Fruit fly (Drosophila melanogaster): ENCODE measurements around the gene btl.

btl gene

dm6 chr3L:14055815-14056516, 19.6 kb upstream of the btl start (continued):
- peak; percentile 82 for TF ChIP-seq kay (GFP tag; optimal IDR thresholded peaks at IDR 0.05)
- no peak for TF ChIP-seq Max (GFP tag; optimal IDR thresholded peaks at IDR 0.05)
- no peak for TF ChIP-seq CHES-1-like (GFP tag; optimal IDR thresholded peaks at IDR 0.05)
- no peak for TF ChIP-seq zf30C (GFP tag; optimal IDR thresholded peaks at IDR 0.05)
- TF ChIP-seq zfh2 (GFP tag; optimal IDR thresholded peaks at IDR 0.05) = no peak
- TF ChIP-seq GATAe (GFP tag; conservative IDR thresholded peaks at IDR 0.05) = no peak
- TF ChIP-seq lbe (GFP tag; optimal IDR thresholded peaks at IDR 0.05) = peak; percentile 2
- no peak for TF ChIP-seq nau (GFP tag; optimal IDR thresholded peaks at IDR 0.05)
- TF ChIP-seq abd-A (tag; optimal IDR thresholded peaks at IDR 0.05) = peak; percentile 89
- TF ChIP-seq B-H2 (GFP tag; optimal IDR thresholded peaks at IDR 0.05) = peak; percentile 40
- no peak for TF ChIP-seq CG7357 (GFP tag; IDR thresholded peaks at IDR 0.05)
- TF ChIP-seq CG3838 (GFP tag; optimal IDR thresholded peaks at IDR 0.05) = no peak
- TF ChIP-seq CG8281 (tag; optimal IDR thresholded peaks at IDR 0.05) = peak; percentile 79
- peak; percentile 62 for TF ChIP-seq vvl (GFP tag; IDR thresholded peaks at IDR 0.05)
- peak; percentile 13 for TF ChIP-seq mirr (GFP tag; optimal IDR thresholded peaks at IDR 0.05)
- no peak for TF ChIP-seq Dip2 (GFP tag; IDR thresholded peaks at IDR 0.05)
- no peak for TF ChIP-seq lov (optimal IDR thresholded peaks at IDR 0.05)
- no peak for TF ChIP-seq lov (GFP tag; IDR thresholded peaks at IDR 0.05)
- no peak for TF ChIP-seq slbo (GFP tag; IDR thresholded peaks at IDR 0.05)
- peak; percentile 86; the same call in 2 of the 4 replicates for TF ChIP-seq chinmo (GFP tag; IDR thresholded peaks at IDR 0.05; ENCODE audit: partially characterized antibody)
- TF ChIP-seq otp (GFP tag; IDR thresholded peaks at IDR 0.05) = 0 out of 3 replicates have a peak, but pooled peaks have one; percentile 24
- peak; percentile 70 for TF ChIP-seq ftz-f1 (GFP tag; optimal IDR thresholded peaks at IDR 0.05)
- peak; percentile 25 for TF ChIP-seq Abd-B (GFP tag; optimal IDR thresholded peaks at IDR 0.05)
- no peak for TF ChIP-seq chm (GFP tag; IDR thresholded peaks at IDR 0.05)
- no peak for TF ChIP-seq CG16863 (GFP tag; optimal IDR thresholded peaks at IDR 0.05)
- peak in 1 of 2 experiments; percentile 1 for TF ChIP-seq Trl (optimal IDR thresholded peaks at IDR 0.05)
- TF ChIP-seq Trl (GFP tag; optimal IDR thresholded peaks at IDR 0.05) = no peak
- TF ChIP-seq btn (GFP tag; optimal IDR thresholded peaks at IDR 0.05) = no peak
- no peak for TF ChIP-seq CG4617 (GFP tag; optimal IDR thresholded peaks at IDR 0.05; ENCODE audit: borderline replicate concordance)
- no peak for TF ChIP-seq CG10147 (GFP tag; optimal IDR thresholded peaks at IDR 0.05)
- no peak for TF ChIP-seq CG5180 (GFP tag; optimal IDR thresholded peaks at IDR 0.05)
- no peak for TF ChIP-seq wek (GFP tag; optimal IDR thresholded peaks at IDR 0.05)
- TF ChIP-seq Sox102F (GFP tag; optimal IDR thresholded peaks at IDR 0.05) = no peak
- peak; percentile 68 for TF ChIP-seq oc (tag; optimal IDR thresholded peaks at IDR 0.05)
- no peak for TF ChIP-seq Eip74EF (GFP tag; optimal IDR thresholded peaks at IDR 0.05)
- TF ChIP-seq Awh (GFP tag; IDR thresholded peaks at IDR 0.05) = peak; percentile 67; the same call in 1 of the 2 replicates
- TF ChIP-seq CG15601 (tag; optimal IDR thresholded peaks at IDR 0.05) = no peak
- TF ChIP-seq Nf-YC (tag; optimal IDR thresholded peaks at IDR 0.05) = peak; percentile 33
- peak; percentile 24 for TF ChIP-seq kni (GFP tag; optimal IDR thresholded peaks at IDR 0.05)
- no peak for TF ChIP-seq ssp (GFP tag; IDR thresholded peaks at IDR 0.05)
- no peak for TF ChIP-seq Dip3 (GFP tag; optimal IDR thresholded peaks at IDR 0.05)
- TF ChIP-seq bab2 (GFP tag; optimal IDR thresholded peaks at IDR 0.05) = no peak
- TF ChIP-seq tup (GFP tag; optimal IDR thresholded peaks at IDR 0.05) = peak; percentile 16
- TF ChIP-seq CG15479 (GFP tag; optimal IDR thresholded peaks at IDR 0.05) = peak; percentile 70
- TF ChIP-seq stwl (tag; optimal IDR thresholded peaks at IDR 0.05) = no peak
- TF ChIP-seq CG6791 (GFP tag; IDR thresholded peaks at IDR 0.05; ENCODE audit: partially characterized antibody) = 0 out of 3 replicates have a peak, but pooled peaks have one; percentile 28
- no peak for TF ChIP-seq gcm (GFP tag; optimal IDR thresholded peaks at IDR 0.05)
- peak; percentile 30 for TF ChIP-seq Med (GFP tag)
- TF ChIP-seq zfh1 (GFP tag; IDR thresholded peaks at IDR 0.05) = no peak
- peak; percentile 22 for TF ChIP-seq gro (GFP tag; optimal IDR thresholded peaks at IDR 0.05)
